Worm (Caenorhabditis elegans) whole organism, L4/young adult: ENCODE results near the gene F38A1.15.

Experiments used
- W03F9.2 ChIP-seq: fragments of 150-350 bp; optimal IDR thresholded peaks from 2 replicates; lab custom pipeline; 2014; ENCODE audit warnings: missing biosample characterization, missing genetic modification characterization
- dao-5 ChIP-seq: sonication (generic microtip); optimal IDR thresholded peaks from 2 replicates; lab custom pipeline; 2016; ENCODE audit warnings: missing genotype, missing genetic modification characterization, moderate library complexity, missing compliant biosample characterization
- him-1 ChIP-seq: sonication (generic microtip); optimal IDR thresholded peaks from 2 replicates; lab custom pipeline; 2016; ENCODE audit warnings: missing genotype, missing genetic modification reagents, missing genetic modification characterization, missing compliant biosample characterization

- TF ChIP-seq dao-5 (tag; lab: Kevin White, UChicago) (no peak), him-1 (tag; lab: Kevin White, UChicago) (no peak), W03F9.2 (tag; lab: Kevin White, UChicago) (no peak)
These were observed 18.7 kb upstream of the F38A1.15 start for ce11 chrIV:1261930-1262329.
